Fruit fly (Drosophila melanogaster) whole organism, embryonic: Measurements from ENCODE around the gene Fer3HCH.

Experiments used
- Ada2b ChIP-seq: fragments of 200-800 bp; sonication (Bioruptor generic); IDR thresholded peaks from 2 replicates; pipeline ENCODE4 v1.3.6; 2022; ENCODE audit warnings: missing biosample characterization, missing genetic modification characterization
- Antp ChIP-seq: fragments of 200-800 bp; sonication (Bioruptor generic); optimal IDR thresholded peaks from 3 replicates; lab custom pipeline; 2016; ENCODE audit warnings: missing biosample characterization, missing genetic modification characterization
- CG10321 ChIP-seq: fragments of 200-800 bp; sonication (Bioruptor generic); IDR thresholded peaks from 2 replicates; pipeline ENCODE4 v1.3.6; 2022; ENCODE audit warnings: missing biosample characterization, missing genetic modification characterization
- CG10959 ChIP-seq: fragments of 200-800 bp; sonication (Bioruptor generic); IDR thresholded peaks from 2 replicates; pipeline ENCODE4 v1.3.6; 2022; ENCODE audit warnings: missing biosample characterization, missing genetic modification characterization
- CG10979 ChIP-seq: fragments of 200-800 bp; sonication (Bioruptor generic); optimal IDR thresholded peaks from 2 replicates; lab custom pipeline; 2018; ENCODE audit warnings: missing biosample characterization, mild to moderate bottlenecking, missing genetic modification characterization, moderate library complexity
- CG11696 ChIP-seq: fragments of 200-800 bp; sonication (Bioruptor generic); IDR thresholded peaks from 2 replicates; pipeline ENCODE4 v1.3.6; 2022; ENCODE audit warnings: missing biosample characterization, missing genetic modification characterization
- CG13287 ChIP-seq: fragments of 200-800 bp; sonication (Bioruptor generic); IDR thresholded peaks from 2 replicates; pipeline ENCODE4 v1.3.6; 2022; ENCODE audit warnings: missing biosample characterization, missing genetic modification characterization; ENCODE audit not compliant: partially characterized antibody
- CG14860 ChIP-seq: fragments of 200-800 bp; sonication (Bioruptor generic); IDR thresholded peaks from 3 replicates; pipeline ENCODE4 v1.3.6; 2022; ENCODE audit warnings: missing biosample characterization, missing genetic modification characterization; ENCODE audit not compliant: partially characterized antibody
- CG17186 ChIP-seq: fragments of 200-800 bp; sonication (Bioruptor generic); optimal IDR thresholded peaks from 3 replicates; lab custom pipeline; 2017; ENCODE audit warnings: missing biosample characterization, missing genetic modification reagents, missing genetic modification characterization
- CG2712 ChIP-seq: fragments of 200-800 bp; optimal IDR thresholded peaks from 3 replicates; lab custom pipeline; 2019; ENCODE audit warnings: missing biosample characterization, mild to moderate bottlenecking, missing genetic modification characterization, moderate library complexity
- CG31441 ChIP-seq: fragments of 200-800 bp; sonication (Bioruptor generic); IDR thresholded peaks from 2 replicates; pipeline ENCODE4 v1.3.6; 2022; ENCODE audit warnings: missing biosample characterization, missing genetic modification characterization
- CG33213 ChIP-seq: fragments of 200-800 bp; sonication (Bioruptor generic); optimal IDR thresholded peaks from 3 replicates; lab custom pipeline; 2016; ENCODE audit warnings: missing biosample characterization, missing genetic modification characterization
- CG7271 ChIP-seq: fragments of 200-800 bp; sonication (Bioruptor generic); optimal IDR thresholded peaks from 2 replicates; lab custom pipeline; 2018; ENCODE audit warnings: missing biosample characterization, mild to moderate bottlenecking, missing genetic modification characterization, moderate library complexity
- CG7372 ChIP-seq: fragments of 200-800 bp; sonication (Bioruptor generic); IDR thresholded peaks from 2 replicates; pipeline ENCODE4 v1.3.6; 2022; ENCODE audit warnings: missing biosample characterization, missing genetic modification characterization
- CG7928 ChIP-seq: fragments of 200-800 bp; sonication (Bioruptor generic); optimal IDR thresholded peaks from 2 replicates; lab custom pipeline; 2017; ENCODE audit warnings: missing biosample characterization, mild to moderate bottlenecking, missing genetic modification characterization
- CG9876 ChIP-seq: fragments of 200-800 bp; sonication (Bioruptor generic); optimal IDR thresholded peaks from 2 replicates; lab custom pipeline; 2016; ENCODE audit warnings: missing biosample characterization, missing genetic modification characterization
- CHES-1-like ChIP-seq: fragments of 200-800 bp; sonication (Bioruptor generic); optimal IDR thresholded peaks from 2 replicates; lab custom pipeline; 2016; ENCODE audit warnings: missing biosample characterization, missing genetic modification characterization
- CkIIα-i1 ChIP-seq: fragments of 200-800 bp; sonication (Bioruptor generic); IDR thresholded peaks from 2 replicates; pipeline ENCODE4 v1.3.6; 2022; ENCODE audit warnings: missing biosample characterization, missing genetic modification characterization
- D19B ChIP-seq: fragments of 200-800 bp; sonication (Bioruptor generic); optimal IDR thresholded peaks from 2 replicates; lab custom pipeline; 2017; ENCODE audit warnings: missing biosample characterization, mild to moderate bottlenecking, missing genetic modification characterization
- Deaf1 ChIP-seq: fragments of 200-800 bp; optimal IDR thresholded peaks from 3 replicates; lab custom pipeline; 2019; ENCODE audit warnings: missing biosample characterization, mild to moderate bottlenecking, missing genetic modification characterization, moderate library complexity
- Drgx ChIP-seq: fragments of 200-800 bp; sonication (Bioruptor generic); IDR thresholded peaks from 2 replicates; pipeline ENCODE4 v1.3.6; 2022; ENCODE audit warnings: missing biosample characterization, missing genetic modification characterization
- HLH3B ChIP-seq: fragments of 200-800 bp; sonication (Bioruptor generic); IDR thresholded peaks from 2 replicates; pipeline ENCODE4 v1.3.6; 2022; ENCODE audit warnings: missing biosample characterization, missing genetic modification characterization
- Med ChIP-seq: fragments of 200-800 bp; sonication (Bioruptor generic); peaks from one replicate; lab custom pipeline; 2016; ENCODE audit warnings: missing biosample characterization, missing genetic modification characterization, mild to moderate bottlenecking, inconsistent platforms, moderate library complexity
- Oli ChIP-seq: fragments of 200-800 bp; sonication (Bioruptor generic); optimal IDR thresholded peaks from 2 replicates; lab custom pipeline; 2018; ENCODE audit warnings: missing biosample characterization, mild to moderate bottlenecking, missing genetic modification characterization, moderate library complexity
- Poxn ChIP-seq: fragments of 200-800 bp; sonication (Bioruptor generic); IDR thresholded peaks from 2 replicates; pipeline ENCODE4 v1.3.6; 2022; ENCODE audit warnings: missing biosample characterization, missing genetic modification characterization
- Rfx ChIP-seq: fragments of 200-800 bp; sonication (Bioruptor generic); IDR thresholded peaks from 2 replicates; pipeline ENCODE4 v1.3.6; 2022; ENCODE audit warnings: missing biosample characterization, missing genetic modification characterization
- Sox102F ChIP-seq: fragments of 200-800 bp; sonication (Bioruptor generic); optimal IDR thresholded peaks from 2 replicates; lab custom pipeline; 2018; ENCODE audit warnings: missing biosample characterization, mild to moderate bottlenecking, missing genetic modification characterization, moderate library complexity
- TFAM ChIP-seq: fragments of 200-800 bp; sonication (Bioruptor generic); optimal IDR thresholded peaks from 2 replicates; lab custom pipeline; 2017; ENCODE audit warnings: missing biosample characterization, missing genetic modification characterization, inconsistent platforms
- Taf1 ChIP-seq: fragments of 200-800 bp; sonication (Bioruptor generic); IDR thresholded peaks from 2 replicates; pipeline ENCODE4 v1.3.6; 2022; ENCODE audit warnings: missing biosample characterization, missing genetic modification characterization
- ara ChIP-seq: fragments of 200-800 bp; sonication (Bioruptor generic); IDR thresholded peaks from 2 replicates; pipeline ENCODE4 v1.3.6; 2022; ENCODE audit warnings: missing biosample characterization, missing genetic modification characterization
- ase ChIP-seq: fragments of 200-800 bp; sonication (Bioruptor generic); IDR thresholded peaks from 3 replicates; pipeline ENCODE4 v1.3.6; 2022; ENCODE audit warnings: missing biosample characterization, missing genetic modification characterization
- bowl ChIP-seq: fragments of 200-800 bp; sonication (Bioruptor generic); IDR thresholded peaks from 2 replicates; pipeline ENCODE4 v1.3.6; 2022; ENCODE audit warnings: missing biosample characterization, missing genetic modification characterization
- ci ChIP-seq: fragments of 200-800 bp; sonication (Bioruptor generic); IDR thresholded peaks from 3 replicates; pipeline ENCODE4 v1.3.6; 2022; ENCODE audit warnings: missing biosample characterization, missing genetic modification characterization
- croc ChIP-seq: fragments of 200-800 bp; sonication (Bioruptor generic); conservative IDR thresholded peaks from 3 replicates; pipeline ENCODE4 v1.3.6; 2022; ENCODE audit warnings: missing biosample characterization, missing genetic modification characterization
- cwo ChIP-seq: fragments of 200-800 bp; sonication (Bioruptor generic); optimal IDR thresholded peaks from 3 replicates; lab custom pipeline; 2017; ENCODE audit warnings: missing biosample characterization, missing genetic modification characterization, mild to moderate bottlenecking, moderate library complexity, missing genetic modification reagents
- fd96Cb ChIP-seq: fragments of 200-800 bp; sonication (Bioruptor generic); optimal IDR thresholded peaks from 2 replicates; lab custom pipeline; 2018; ENCODE audit warnings: missing biosample characterization, mild to moderate bottlenecking, missing genetic modification characterization, moderate library complexity
- mirr ChIP-seq: fragments of 200-800 bp; sonication (Bioruptor generic); optimal IDR thresholded peaks from 3 replicates; lab custom pipeline; 2018; ENCODE audit warnings: missing biosample characterization, mild to moderate bottlenecking, missing genetic modification characterization
- pho ChIP-seq: fragments of 200-800 bp; sonication (Bioruptor generic); optimal IDR thresholded peaks from 2 replicates; lab custom pipeline; 2016; ENCODE audit warnings: missing biosample characterization, missing genetic modification characterization
- pros ChIP-seq: fragments of 200-800 bp; sonication (Bioruptor generic); optimal IDR thresholded peaks from 3 replicates; lab custom pipeline; 2019; ENCODE audit warnings: missing biosample characterization, mild to moderate bottlenecking, missing genetic modification characterization, moderate library complexity
- rib ChIP-seq: fragments of 200-800 bp; sonication (Bioruptor generic); IDR thresholded peaks from 2 replicates; pipeline ENCODE4 v1.3.6; 2022; ENCODE audit warnings: missing biosample characterization, missing genetic modification characterization
- row ChIP-seq: fragments of 200-800 bp; sonication (Bioruptor generic); IDR thresholded peaks from 3 replicates; pipeline ENCODE4 v1.3.6; 2022; ENCODE audit warnings: missing biosample characterization, missing genetic modification characterization
- run ChIP-seq: fragments of 200-800 bp; sonication (Bioruptor generic); optimal IDR thresholded peaks from 3 replicates; lab custom pipeline; 2018; ENCODE audit warnings: missing biosample characterization, mild to moderate bottlenecking, missing genetic modification characterization
- sc ChIP-seq, 3 experiments: fragments of >200 bp in 2 of 3; fragments of 200-800 bp in 1 of 3; sonication (Bioruptor generic) in 1 of 3; optimal IDR thresholded peaks; 2 replicates in 2 of 3; 3 replicates in 1 of 3; lab custom pipeline; 2017; ENCODE audit warnings: mild to moderate bottlenecking in 1 of 3, missing biosample characterization in 1 of 3, missing genetic modification characterization in 1 of 3, missing genetic modification reagents in 1 of 3
- sisA ChIP-seq: fragments of 200-800 bp; sonication (Bioruptor generic); IDR thresholded peaks from 2 replicates; pipeline ENCODE4 v1.3.6; 2022; ENCODE audit warnings: missing biosample characterization, missing genetic modification characterization
- so ChIP-seq: fragments of 200-800 bp; sonication (Bioruptor generic); IDR thresholded peaks from 3 replicates; pipeline ENCODE4 v1.3.6; 2022; ENCODE audit warnings: missing biosample characterization, missing genetic modification characterization
- toy ChIP-seq: fragments of 200-800 bp; sonication (Bioruptor generic); IDR thresholded peaks from 2 replicates; pipeline ENCODE4 v1.3.6; 2022; ENCODE audit warnings: missing biosample characterization, missing genetic modification characterization
- trem ChIP-seq: fragments of 200-800 bp; optimal IDR thresholded peaks from 3 replicates; lab custom pipeline; 2019; ENCODE audit warnings: missing biosample characterization, mild to moderate bottlenecking, missing genetic modification characterization, moderate library complexity
- ttk ChIP-seq: fragments of 200-800 bp; sonication (Bioruptor generic); IDR thresholded peaks from 2 replicates; pipeline ENCODE4 v2.1.2; 2022; ENCODE audit warnings: missing biosample characterization, missing genetic modification characterization
- zfh1 ChIP-seq: fragments of 200-800 bp; sonication (Bioruptor generic); IDR thresholded peaks from 3 replicates; pipeline ENCODE4 v1.3.6; 2022; ENCODE audit warnings: missing biosample characterization, missing genetic modification characterization

Fer3HCH gene

dm6 chrX:13114861-13115260, 6.9 kb upstream of the Fer3HCH start, which contains the start of gene CG42237 (continued):
- TF ChIP-seq cwo (GFP tag; lab: Kevin White, UChicago) (no peak), Ada2b (GFP tag; lab: Robert Waterston, UW) (no peak), Med (GFP tag; lab: Kevin White, UChicago) (peak; percentile 72), D19B (peak; percentile 53), so (GFP tag; lab: Robert Waterston, UW) (no peak), CkIIα-i1 (GFP tag; lab: Robert Waterston, UW) (no peak), CHES-1-like (no peak), CG13287 (GFP tag; lab: Robert Waterston, UW) (0 out of 2 replicates have a peak, but pooled peaks have one; percentile 10), CG31441 (GFP tag; lab: Robert Waterston, UW) (no peak), ci (GFP tag; lab: Robert Waterston, UW) (0 out of 3 replicates have a peak, but pooled peaks have one; percentile 24), ara (GFP tag; lab: Robert Waterston, UW) (0 out of 2 replicates have a peak, but pooled peaks have one; percentile 31)

dm6 chrX:13113863-13114407, 5.9 kb upstream of the Fer3HCH start:
- TF ChIP-seq CG10979 (tag; lab: Kevin White, UChicago) (no peak), pho (GFP tag; lab: Kevin White, UChicago) (no peak), ttk (GFP tag; lab: Robert Waterston, UW) (0 out of 2 replicates have a peak, but pooled peaks have one; percentile 21), Poxn (no peak), row (GFP tag; lab: Robert Waterston, UW) (peak; percentile 28), trem (no peak), sc (optimal IDR thresholded peaks at IDR 0.05; lab: Kevin White, UChicago) (no peak), sc (GFP tag; optimal IDR thresholded peaks at IDR 0.05; lab: Kevin White, UChicago) (no peak), Sox102F (peak; percentile 31), Antp (GFP tag; lab: Kevin White, UChicago) (no peak), toy (no peak), Drgx (peak; percentile 8; the same call in 1 of the 2 replicates), Deaf1 (no peak), rib (GFP tag; lab: Robert Waterston, UW) (no peak), CG33213 (GFP tag; lab: Kevin White, UChicago) (no peak), CG7372 (no peak), CG7271 (tag; lab: Kevin White, UChicago) (no peak), pros (peak; percentile 10), ara (GFP tag; lab: Robert Waterston, UW) (peak; percentile 16; the same call in 1 of the 2 replicates), CG10321 (GFP tag; lab: Robert Waterston, UW) (no peak), bowl (GFP tag; lab: Robert Waterston, UW) (no peak), CG17186 (GFP tag; lab: Kevin White, UChicago) (no peak), CG10959 (GFP tag; lab: Robert Waterston, UW) (no peak), CG7928 (GFP tag; lab: Kevin White, UChicago) (no peak), Oli (no peak), CG2712 (tag; lab: Kevin White, UChicago) (no peak), Rfx (GFP tag; lab: Robert Waterston, UW) (no peak), HLH3B (GFP tag; lab: Robert Waterston, UW) (0 out of 2 replicates have a peak, but pooled peaks have one; percentile 17), CG9876 (GFP tag; lab: Kevin White, UChicago) (no peak), croc (GFP tag; lab: Robert Waterston, UW) (no peak), zfh1 (GFP tag; lab: Robert Waterston, UW) (0 out of 3 replicates have a peak, but pooled peaks have one; percentile 13), run (tag; lab: Kevin White, UChicago) (no peak), cwo (GFP tag; lab: Kevin White, UChicago) (no peak), fd96Cb (tag; lab: Kevin White, UChicago) (no peak), TFAM (GFP tag; lab: Kevin White, UChicago) (no peak), Taf1 (GFP tag; lab: Robert Waterston, UW) (no peak), ase (GFP tag; lab: Robert Waterston, UW) (0 out of 3 replicates have a peak, but pooled peaks have one; percentile 17), mirr (GFP tag; lab: Kevin White, UChicago) (no peak), CG14860 (no peak), sisA (GFP tag; lab: Robert Waterston, UW) (peak; percentile 20; the same call in 1 of the 2 replicates), CG11696 (no peak)
